Fruit fly (Drosophila melanogaster): Measurements from ENCODE around the gene Gss2.

DNA sequence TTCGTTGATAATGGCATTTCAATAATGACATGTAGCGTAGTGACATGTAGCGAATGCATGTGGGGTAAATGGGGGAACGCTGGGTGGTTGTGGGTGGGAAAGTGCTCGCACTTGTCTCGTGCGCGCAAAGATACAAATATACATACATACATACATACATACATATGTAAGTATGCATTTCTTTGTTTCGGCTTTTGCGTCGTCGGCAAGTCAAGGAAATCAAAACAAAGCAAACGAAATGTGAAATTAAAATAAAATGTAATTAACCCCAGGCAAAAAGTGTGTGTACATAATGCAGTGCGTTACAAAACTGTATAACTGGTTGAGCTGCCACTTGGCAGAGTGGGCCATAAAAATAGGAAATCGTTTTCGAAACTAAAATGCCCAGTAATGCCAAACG is 23.8 kb upstream of the Gss2 start:
- TF ChIP-seq CG8478 (optimal IDR thresholded peaks at IDR 0.05) (no peak), CTCF (optimal IDR thresholded peaks at IDR 0.05) (no peak)

Data from S2 (cell line).